Fruit fly (Drosophila melanogaster): Measurements from ENCODE around the gene IntS10.

IntS10 gene

dm6 chr3L:3773317-3773716 lies 33.2 kb upstream of the IntS10 start:
- TF ChIP-seq h (optimal IDR thresholded peaks at IDR 0.05): no peak
- TF ChIP-seq psq (optimal IDR thresholded peaks at IDR 0.05): no peak
- TF ChIP-seq Myc (optimal IDR thresholded peaks at IDR 0.05): no peak
- TF ChIP-seq Sin3A (optimal IDR thresholded peaks at IDR 0.05): no peak
- no peak for TF ChIP-seq insv (optimal IDR thresholded peaks at IDR 0.05)
- TF ChIP-seq ttk (optimal IDR thresholded peaks at IDR 0.05): no peak

- TF ChIP-seq Myc (optimal IDR thresholded peaks at IDR 0.05) (no peak), psq (optimal IDR thresholded peaks at IDR 0.05) (no peak), insv (optimal IDR thresholded peaks at IDR 0.05) (no peak), h (optimal IDR thresholded peaks at IDR 0.05) (no peak), Sin3A (optimal IDR thresholded peaks at IDR 0.05) (no peak), ttk (optimal IDR thresholded peaks at IDR 0.05) (no peak)
Measured at dm6 chr3L:3776559-3777097, 29.9 kb upstream of the IntS10 start.

dm6 chr3L:3778463-3778862 lies 28.0 kb upstream of the IntS10 start:
- TF ChIP-seq h (optimal IDR thresholded peaks at IDR 0.05) (no peak), psq (optimal IDR thresholded peaks at IDR 0.05) (no peak), Myc (optimal IDR thresholded peaks at IDR 0.05) (no peak), ttk (optimal IDR thresholded peaks at IDR 0.05) (no peak), insv (optimal IDR thresholded peaks at IDR 0.05) (no peak), Sin3A (optimal IDR thresholded peaks at IDR 0.05) (no peak)

- TF ChIP-seq Sin3A (optimal IDR thresholded peaks at IDR 0.05): no peak
- TF ChIP-seq ttk (optimal IDR thresholded peaks at IDR 0.05): no peak
Measured at dm6 chr3L:3782584-3783218, 23.8 kb upstream of the IntS10 start.

dm6 chr3L:3783436-3783835 lies 23.1 kb upstream of the IntS10 start:
- no peak for TF ChIP-seq ttk (optimal IDR thresholded peaks at IDR 0.05)
- TF ChIP-seq Sin3A (optimal IDR thresholded peaks at IDR 0.05): no peak
- no peak for TF ChIP-seq h (optimal IDR thresholded peaks at IDR 0.05)
- TF ChIP-seq Myc (optimal IDR thresholded peaks at IDR 0.05): no peak
- TF ChIP-seq psq (optimal IDR thresholded peaks at IDR 0.05): no peak
- no peak for TF ChIP-seq insv (optimal IDR thresholded peaks at IDR 0.05)

- TF ChIP-seq Sin3A (optimal IDR thresholded peaks at IDR 0.05) (no peak), h (optimal IDR thresholded peaks at IDR 0.05) (no peak), Myc (optimal IDR thresholded peaks at IDR 0.05) (no peak), insv (optimal IDR thresholded peaks at IDR 0.05) (no peak), psq (optimal IDR thresholded peaks at IDR 0.05) (no peak), ttk (optimal IDR thresholded peaks at IDR 0.05) (no peak)
Measured at dm6 chr3L:3784001-3784400, 22.5 kb upstream of the IntS10 start.

dm6 chr3L:3785002-3785661 lies 21.4 kb upstream of the IntS10 start:
- no peak for TF ChIP-seq Sin3A (optimal IDR thresholded peaks at IDR 0.05)
- no peak for TF ChIP-seq insv (optimal IDR thresholded peaks at IDR 0.05)
- TF ChIP-seq psq (optimal IDR thresholded peaks at IDR 0.05): no peak
- TF ChIP-seq ttk (optimal IDR thresholded peaks at IDR 0.05): no peak
- no peak for TF ChIP-seq h (optimal IDR thresholded peaks at IDR 0.05)
- no peak for TF ChIP-seq Myc (optimal IDR thresholded peaks at IDR 0.05)

- TF ChIP-seq psq (optimal IDR thresholded peaks at IDR 0.05): no peak
- TF ChIP-seq Myc (optimal IDR thresholded peaks at IDR 0.05): no peak
- no peak for TF ChIP-seq h (optimal IDR thresholded peaks at IDR 0.05)
- no peak for TF ChIP-seq Sin3A (optimal IDR thresholded peaks at IDR 0.05)
- no peak for TF ChIP-seq ttk (optimal IDR thresholded peaks at IDR 0.05)
- TF ChIP-seq insv (optimal IDR thresholded peaks at IDR 0.05): no peak
Measured at dm6 chr3L:3785688-3786087, 20.8 kb upstream of the IntS10 start.

- TF ChIP-seq Sin3A (optimal IDR thresholded peaks at IDR 0.05) (no peak), insv (optimal IDR thresholded peaks at IDR 0.05) (no peak), Myc (optimal IDR thresholded peaks at IDR 0.05) (no peak), h (optimal IDR thresholded peaks at IDR 0.05) (no peak), ttk (optimal IDR thresholded peaks at IDR 0.05) (no peak), psq (optimal IDR thresholded peaks at IDR 0.05) (no peak)
Measured at dm6 chr3L:3786344-3787076, 20.0 kb upstream of the IntS10 start.

dm6 chr3L:3787077-3787433 lies 19.5 kb upstream of the IntS10 start:
- TF ChIP-seq ttk (optimal IDR thresholded peaks at IDR 0.05) (no peak), Sin3A (optimal IDR thresholded peaks at IDR 0.05) (no peak), Myc (optimal IDR thresholded peaks at IDR 0.05) (no peak), insv (optimal IDR thresholded peaks at IDR 0.05) (no peak)

dm6 chr3L:3787595-3788151 lies 18.8 kb upstream of the IntS10 start:
- TF ChIP-seq insv (optimal IDR thresholded peaks at IDR 0.05): no peak

dm6 chr3L:3788790-3789421 lies 17.6 kb upstream of the IntS10 start:
- TF ChIP-seq h (optimal IDR thresholded peaks at IDR 0.05) (no peak), Sin3A (optimal IDR thresholded peaks at IDR 0.05) (no peak), ttk (optimal IDR thresholded peaks at IDR 0.05) (no peak), Myc (optimal IDR thresholded peaks at IDR 0.05) (no peak), psq (optimal IDR thresholded peaks at IDR 0.05) (no peak), insv (optimal IDR thresholded peaks at IDR 0.05) (no peak)

All from Kc167 (cell line).